Worm (Caenorhabditis elegans) whole organism, mixed stage, embryonic: ENCODE results near the gene K08F11.1.

Experiments used
- M03D4.4 ChIP-seq: sonication (generic microtip); optimal IDR thresholded peaks from 2 replicates; lab custom pipeline; 2017; ENCODE audit warnings: mild to moderate bottlenecking, missing genetic modification characterization, missing compliant biosample characterization
- bed-3 ChIP-seq: fragments of 200-800 bp; sonication (Bioruptor generic); optimal IDR thresholded peaks from 3 replicates; lab custom pipeline; 2018; ENCODE audit warnings: mild to moderate bottlenecking, missing genetic modification characterization, moderate library complexity, missing compliant biosample characterization
- blmp-1 ChIP-seq: fragments of 150-350 bp; optimal IDR thresholded peaks from 2 replicates; lab custom pipeline; 2014; ENCODE audit warnings: missing biosample characterization, missing genetic modification characterization
- ceh-83 ChIP-seq: fragments of 200-800 bp; sonication (Bioruptor generic); optimal IDR thresholded peaks from 2 replicates; lab custom pipeline; 2018; ENCODE audit warnings: mild to moderate bottlenecking, missing genetic modification characterization, missing compliant biosample characterization
- ces-1 ChIP-seq: fragments of 150-350 bp; optimal IDR thresholded peaks from 2 replicates; lab custom pipeline; 2014; ENCODE audit warnings: missing biosample characterization, missing genetic modification reagents, missing genetic modification characterization
- cnd-1 ChIP-seq: fragments of 200-800 bp; sonication (Bioruptor generic); optimal IDR thresholded peaks from 2 replicates; lab custom pipeline; 2018; ENCODE audit warnings: mild to moderate bottlenecking, missing genetic modification characterization, missing compliant biosample characterization
- drap-1 ChIP-seq: fragments of 200-800 bp; sonication (Bioruptor generic); optimal IDR thresholded peaks from 3 replicates; lab custom pipeline; 2018; ENCODE audit warnings: mild to moderate bottlenecking, missing genetic modification characterization, missing compliant biosample characterization
- elt-3 ChIP-seq: fragments of 150-350 bp; optimal IDR thresholded peaks from 2 replicates; lab custom pipeline; 2014; ENCODE audit warnings: missing biosample characterization, missing genetic modification characterization
- flh-1 ChIP-seq: fragments of 200-800 bp; sonication (Bioruptor generic); optimal IDR thresholded peaks from 2 replicates; lab custom pipeline; 2018; ENCODE audit warnings: mild to moderate bottlenecking, missing genetic modification characterization, moderate library complexity, missing compliant biosample characterization
- ham-2 ChIP-seq: fragments of 200-800 bp; sonication (Bioruptor generic); optimal IDR thresholded peaks from 2 replicates; lab custom pipeline; 2018; ENCODE audit warnings: mild to moderate bottlenecking, missing genetic modification characterization, missing compliant biosample characterization
- hlh-1 ChIP-seq: fragments of 150-350 bp; optimal IDR thresholded peaks from 2 replicates; lab custom pipeline; 2014; ENCODE audit warnings: missing biosample characterization, missing genetic modification reagents, missing genetic modification characterization
- lin-13 ChIP-seq: fragments of 150-350 bp; optimal IDR thresholded peaks from 2 replicates; lab custom pipeline; 2014; ENCODE audit warnings: missing biosample characterization, missing genetic modification characterization
- lsy-2 ChIP-seq: fragments of 150-350 bp; optimal IDR thresholded peaks from 2 replicates; lab custom pipeline; 2014; ENCODE audit warnings: missing biosample characterization, missing genetic modification characterization
- mls-2 ChIP-seq: sonication (generic microtip); optimal IDR thresholded peaks from 2 replicates; lab custom pipeline; 2016; ENCODE audit warnings: mild to moderate bottlenecking, missing genetic modification characterization, moderate library complexity, missing compliant biosample characterization
- nhr-12 ChIP-seq: fragments of 150-350 bp; optimal IDR thresholded peaks from 2 replicates; lab custom pipeline; 2014; ENCODE audit warnings: missing biosample characterization, missing genetic modification characterization
- nhr-237 ChIP-seq: fragments of 150-350 bp; optimal IDR thresholded peaks from 2 replicates; lab custom pipeline; 2014; ENCODE audit warnings: missing biosample characterization, missing genetic modification characterization
- nhr-28 ChIP-seq: fragments of 150-350 bp; optimal IDR thresholded peaks from 2 replicates; lab custom pipeline; 2014; ENCODE audit warnings: missing biosample characterization, missing genetic modification characterization
- pha-4 ChIP-seq: fragments of 150-350 bp; optimal IDR thresholded peaks from 2 replicates; lab custom pipeline; 2018; ENCODE audit warnings: missing biosample characterization, missing genetic modification reagents, missing genetic modification characterization
- sem-2 ChIP-seq: fragments of 200-800 bp; sonication (Bioruptor generic); optimal IDR thresholded peaks from 2 replicates; lab custom pipeline; 2018; ENCODE audit warnings: mild to moderate bottlenecking, missing genetic modification characterization, missing compliant biosample characterization
- snpc-4 ChIP-seq: fragments of 150-350 bp; optimal IDR thresholded peaks from 2 replicates; lab custom pipeline; 2014; ENCODE audit warnings: missing biosample characterization, missing genetic modification characterization
- sptf-1 ChIP-seq: sonication (generic microtip); optimal IDR thresholded peaks from 2 replicates; lab custom pipeline; 2017; ENCODE audit warnings: mild to moderate bottlenecking, missing genetic modification characterization, moderate library complexity, missing compliant biosample characterization
- unc-120 ChIP-seq: sonication (generic microtip); optimal IDR thresholded peaks from 2 replicates; lab custom pipeline; 2017; ENCODE audit warnings: missing genetic modification characterization, missing compliant biosample characterization; ENCODE audit not compliant: poor library complexity, severe bottlenecking
- zip-8 ChIP-seq: fragments of 150-350 bp; optimal IDR thresholded peaks from 2 replicates; lab custom pipeline; 2014; ENCODE audit warnings: missing biosample characterization, missing genetic modification characterization
- ztf-11 ChIP-seq: fragments of 150-350 bp; optimal IDR thresholded peaks from 2 replicates; lab custom pipeline; 2014; ENCODE audit warnings: missing biosample characterization, missing genetic modification characterization

The K08F11.1 gene

DNA sequence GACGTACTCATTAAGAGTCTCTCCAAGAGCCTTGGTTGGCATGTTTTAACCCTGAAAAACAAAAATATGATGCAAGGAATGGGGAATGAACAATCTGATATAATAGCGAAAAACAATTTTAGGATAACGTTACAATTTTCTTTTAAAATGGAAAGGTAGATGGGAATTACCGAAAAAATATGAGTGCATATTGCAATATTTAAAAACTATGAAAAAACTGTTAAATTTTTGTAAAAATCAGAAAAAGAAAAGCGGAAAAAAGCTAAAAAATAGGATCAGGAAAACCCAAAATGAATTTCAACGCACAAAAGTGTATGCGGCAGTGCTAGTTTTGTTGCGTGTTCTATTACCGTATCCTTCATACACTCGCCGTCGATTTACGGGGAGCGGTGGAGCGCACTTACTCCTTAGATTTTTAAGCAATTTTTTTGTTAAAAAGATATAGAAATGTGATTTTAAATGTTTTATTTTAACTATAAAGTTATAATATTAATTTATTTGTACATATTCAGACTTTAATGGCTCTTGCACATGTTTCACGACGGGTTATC is 25.1 kb downstream of the K08F11.1 start, which contains the start of the genes rpl-20 and Y17G9B.5 (continued):
- TF ChIP-seq cnd-1 (tag; lab: Kevin White, UChicago) (peak; percentile 95), flh-1 (GFP tag; lab: Kevin White, UChicago) (no peak), sptf-1 (tag; lab: Kevin White, UChicago) (peak; percentile 97), unc-120 (tag; lab: Kevin White, UChicago) (peak; percentile 86), ham-2 (GFP tag; lab: Kevin White, UChicago) (peak; percentile 92), ceh-83 (peak; percentile 87)

ce11 chrIV:4751814-4752213 is 27.2 kb downstream of the K08F11.1 start, which contains the start of gene Y17G9B.4:
Gene Y17G9B.4, plus strand, starts transcription at chrIV:4752119.
- TF ChIP-seq blmp-1 (tag; lab: Kevin White, UChicago), result no peak
- no peak for TF ChIP-seq pha-4 (tag; lab: Kevin White, UChicago)
- no peak for TF ChIP-seq flh-1 (GFP tag; lab: Kevin White, UChicago)
- TF ChIP-seq mls-2 (tag; lab: Kevin White, UChicago), result no peak
- TF ChIP-seq drap-1 (GFP tag; lab: Kevin White, UChicago), result no peak
- TF ChIP-seq snpc-4, result no peak
- TF ChIP-seq nhr-12 (tag; lab: Kevin White, UChicago), result no peak
- no peak for TF ChIP-seq unc-120 (tag; lab: Kevin White, UChicago)

DNA sequence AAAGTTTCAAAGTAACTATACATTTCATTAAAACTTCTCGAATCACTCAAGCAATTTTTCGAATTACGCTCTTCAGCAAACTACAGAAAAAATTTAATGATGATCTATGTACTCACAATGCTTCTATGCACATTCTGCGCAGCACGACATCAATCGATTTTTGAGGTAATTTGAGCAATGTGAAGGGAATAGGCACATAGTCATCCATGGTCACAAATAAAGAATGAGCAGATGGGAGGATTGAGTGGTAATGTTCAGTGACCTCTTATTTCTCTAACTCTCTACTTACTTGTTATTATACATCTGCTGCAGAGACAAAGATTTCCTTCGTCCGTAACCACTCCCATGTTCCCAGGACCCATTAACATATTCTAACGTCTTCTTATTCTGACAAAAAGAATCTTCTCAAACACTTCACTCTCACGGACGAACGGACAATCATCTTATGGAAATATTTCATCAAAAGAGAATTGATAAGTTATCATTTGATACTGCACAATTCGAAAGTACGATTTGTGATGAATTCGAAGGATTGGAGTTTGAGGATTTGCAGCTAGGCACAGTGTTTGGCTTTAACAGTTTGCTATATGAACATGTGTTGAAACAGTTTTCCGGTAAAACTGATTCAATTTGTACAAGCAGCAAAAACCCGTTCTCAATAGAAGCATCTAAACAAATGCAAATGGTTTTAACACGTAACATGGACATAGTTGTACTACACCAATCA is 31.4 kb downstream of the K08F11.1 start, which contains the start of the genes fbxb-77 and Y17G9B.11:
TSS of gene fbxb-77 (minus strand) at position 229 of the 727 bp plus-strand sequence.
TSS of gene Y17G9B.11 (plus strand) at position 677 of the 727 bp plus-strand sequence.
- peak; percentile 38 for TF ChIP-seq mls-2 (tag; lab: Kevin White, UChicago)
- TF ChIP-seq lsy-2 (tag; lab: Kevin White, UChicago), result no peak
- no peak for TF ChIP-seq zip-8 (tag; lab: Kevin White, UChicago)
- peak; percentile 10 for TF ChIP-seq ces-1 (GFP tag; lab: Kevin White, UChicago)
- TF ChIP-seq cnd-1 (tag; lab: Kevin White, UChicago), result peak; percentile 71
- no peak for TF ChIP-seq blmp-1 (tag; lab: Kevin White, UChicago)
- TF ChIP-seq ceh-83, result no peak

ce11 chrIV:4758659-4759058 is 34.0 kb downstream of the K08F11.1 start, which contains the start of gene Y17G9B.8:
Gene Y17G9B.8, minus strand, starts transcription at chrIV:4758840.
- TF ChIP-seq elt-3 (tag; lab: Kevin White, UChicago), result no peak
- no peak for TF ChIP-seq bed-3 (GFP tag; lab: Kevin White, UChicago)
- peak; percentile 9 for TF ChIP-seq sptf-1 (tag; lab: Kevin White, UChicago)
- TF ChIP-seq, all 35 proteins: peak for 1

DNA sequence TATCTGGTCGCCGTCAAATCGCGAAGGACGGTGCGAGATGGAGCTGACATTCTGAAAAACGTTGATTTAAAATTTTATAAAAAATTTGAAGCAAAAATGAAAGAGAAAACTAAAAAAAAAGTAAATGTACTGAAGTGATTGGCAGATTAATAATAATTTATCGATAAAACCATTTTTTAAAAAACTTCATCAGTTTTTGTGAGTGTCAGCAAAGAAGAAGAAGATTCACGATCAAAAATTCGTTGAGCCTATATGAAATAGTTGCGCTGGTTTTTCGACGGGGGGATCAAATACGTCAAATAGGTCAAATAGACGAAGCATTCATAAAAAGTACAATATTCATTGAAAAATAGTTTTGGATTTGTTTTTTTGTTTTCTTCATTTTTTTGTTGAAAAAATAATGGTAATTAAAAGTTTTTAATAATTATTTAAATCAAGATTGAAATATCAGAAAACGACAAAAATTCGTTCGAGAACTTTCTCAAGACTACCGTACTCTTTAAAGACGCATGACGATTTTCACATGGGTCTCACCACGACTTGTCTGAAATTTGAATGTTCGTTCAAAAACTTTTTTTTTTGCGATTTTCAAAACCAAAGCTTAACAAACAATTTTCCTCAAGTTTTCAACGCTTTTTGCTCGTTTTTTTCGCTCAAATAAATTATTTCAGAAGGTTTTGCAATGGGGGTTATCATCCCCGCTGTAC is 35.9 kb downstream of the K08F11.1 start, which contains the start of the genes memi-1 and cyp-31A3:
TSS of gene memi-1 (minus strand) at position 51 of the 707 bp plus-strand sequence.
TSS of gene cyp-31A3 (plus strand) at position 672 of the 707 bp plus-strand sequence.
- TF ChIP-seq snpc-4 (no peak), unc-120 (tag; lab: Kevin White, UChicago) (no peak), bed-3 (GFP tag; lab: Kevin White, UChicago) (no peak), nhr-237 (no peak), sptf-1 (tag; lab: Kevin White, UChicago) (no peak), hlh-1 (tag; lab: Kevin White, UChicago) (no peak), pha-4 (tag; lab: Kevin White, UChicago) (no peak), sem-2 (GFP tag; lab: Kevin White, UChicago) (no peak), blmp-1 (tag; lab: Kevin White, UChicago) (no peak), elt-3 (tag; lab: Kevin White, UChicago) (no peak), nhr-28 (no peak), zip-8 (tag; lab: Kevin White, UChicago) (no peak), ham-2 (GFP tag; lab: Kevin White, UChicago) (no peak), ceh-83 (no peak), M03D4.4 (no peak), cnd-1 (tag; lab: Kevin White, UChicago) (no peak), ztf-11 (tag; lab: Kevin White, UChicago) (no peak), lin-13 (no peak)
- TF ChIP-seq, all 35 proteins: peak for 0
